Fruit fly (Drosophila melanogaster): Measurements from ENCODE around the gene TwdlH.

TwdlH gene

dm6 chr3R:26654594-26654993 lies 21.1 kb downstream of the TwdlH start (continued):
- no peak for TF ChIP-seq CG6791 (GFP tag; IDR thresholded peaks at IDR 0.05; ENCODE audit: partially characterized antibody)
- peak; percentile 56 for TF ChIP-seq CG10366 (GFP tag; IDR thresholded peaks at IDR 0.05)
- no peak; the same call in 1 of the 2 replicates for TF ChIP-seq Drgx (GFP tag; IDR thresholded peaks at IDR 0.05)
- peak; percentile 36; the same call in 1 of the 2 replicates for TF ChIP-seq Nf-YA (GFP tag; IDR thresholded peaks at IDR 0.05)
- TF ChIP-seq toy (GFP tag; IDR thresholded peaks at IDR 0.05): no peak
- TF ChIP-seq CG2202 (tag; optimal IDR thresholded peaks at IDR 0.05): no peak
- no peak for TF ChIP-seq CG30020 (tag; optimal IDR thresholded peaks at IDR 0.05)
- no peak for TF ChIP-seq gcm (GFP tag; optimal IDR thresholded peaks at IDR 0.05)
- peak; percentile 33 for TF ChIP-seq CHES-1-like (GFP tag; optimal IDR thresholded peaks at IDR 0.05)
- peak; percentile 70 for TF ChIP-seq Rfx (GFP tag; IDR thresholded peaks at IDR 0.05)
- no peak for TF ChIP-seq nom (GFP tag; optimal IDR thresholded peaks at IDR 0.05)
- TF ChIP-seq scrt (GFP tag; optimal IDR thresholded peaks at IDR 0.05): peak; percentile 46
- peak; percentile 36 for TF ChIP-seq CG10147 (GFP tag; optimal IDR thresholded peaks at IDR 0.05)
- TF ChIP-seq schlank (tag; optimal IDR thresholded peaks at IDR 0.05): no peak
- no peak for TF ChIP-seq CG6175 (GFP tag; IDR thresholded peaks at IDR 0.05)
- peak; percentile 71 for TF ChIP-seq Ptx1 (GFP tag; IDR thresholded peaks at IDR 0.05)
- TF ChIP-seq CG4854 (GFP tag; optimal IDR thresholded peaks at IDR 0.05): no peak
- 0 out of 2 replicates have a peak, but pooled peaks have one; percentile 14 for TF ChIP-seq onecut (GFP tag; IDR thresholded peaks at IDR 0.05)
- TF ChIP-seq ems (GFP tag; optimal IDR thresholded peaks at IDR 0.05): peak; percentile 50
- TF ChIP-seq CTCF (GFP tag; optimal IDR thresholded peaks at IDR 0.05): no peak
- no peak for TF ChIP-seq CG13894 (tag; optimal IDR thresholded peaks at IDR 0.05)
- peak; percentile 22; the same call in 1 of the 3 replicates for TF ChIP-seq ken (GFP tag; IDR thresholded peaks at IDR 0.05)
- no peak for TF ChIP-seq prd (optimal IDR thresholded peaks at IDR 0.05)
- peak; percentile 62; the same call in 2 of the 3 replicates for TF ChIP-seq prd (GFP tag; IDR thresholded peaks at IDR 0.05)
- no peak for TF ChIP-seq crol (GFP tag; IDR thresholded peaks at IDR 0.05)
- no peak for TF ChIP-seq usp (GFP tag; optimal IDR thresholded peaks at IDR 0.05)
- peak; percentile 38 for TF ChIP-seq slp2 (GFP tag; optimal IDR thresholded peaks at IDR 0.05)
- peak; percentile 61 for TF ChIP-seq slbo (GFP tag; IDR thresholded peaks at IDR 0.05)
- TF ChIP-seq CG1024 (GFP tag; IDR thresholded peaks at IDR 0.05): peak; percentile 23; the same call in 1 of the 2 replicates
- no peak for TF ChIP-seq CG33557 (GFP tag; optimal IDR thresholded peaks at IDR 0.05)
- TF ChIP-seq CG5245 (GFP tag; optimal IDR thresholded peaks at IDR 0.05): peak; percentile 30
- TF ChIP-seq Blimp-1 (GFP tag; optimal IDR thresholded peaks at IDR 0.05): no peak
- TF ChIP-seq CG4820 (GFP tag; optimal IDR thresholded peaks at IDR 0.05): peak; percentile 42
- TF ChIP-seq Dek (tag; optimal IDR thresholded peaks at IDR 0.05): no peak
- TF ChIP-seq Neu2 (GFP tag; optimal IDR thresholded peaks at IDR 0.05; ENCODE audit: borderline replicate concordance): no peak
- no peak for TF ChIP-seq GATAe (GFP tag; conservative IDR thresholded peaks at IDR 0.05)
- TF ChIP-seq Mes4 (GFP tag; optimal IDR thresholded peaks at IDR 0.05): peak; percentile 19
- TF ChIP-seq Scr (GFP tag; IDR thresholded peaks at IDR 0.05; ENCODE audit: partially characterized antibody): no peak
- TF ChIP-seq sim (GFP tag; IDR thresholded peaks at IDR 0.05): 0 out of 2 replicates have a peak, but pooled peaks have one; percentile 14
- no peak for TF ChIP-seq CG4328 (GFP tag; optimal IDR thresholded peaks at IDR 0.05)
- TF ChIP-seq CG31224 (GFP tag; IDR thresholded peaks at IDR 0.05): no peak
- peak; percentile 56 for TF ChIP-seq Hsf (GFP tag; optimal IDR thresholded peaks at IDR 0.05)
- no peak for TF ChIP-seq z (GFP tag; IDR thresholded peaks at IDR 0.05)
- TF ChIP-seq CG12744 (GFP tag; optimal IDR thresholded peaks at IDR 0.05): peak; percentile 23
- no peak for TF ChIP-seq CG10431 (GFP tag; optimal IDR thresholded peaks at IDR 0.05)
- peak; percentile 49 for TF ChIP-seq tin (GFP tag; optimal IDR thresholded peaks at IDR 0.05)
- TF ChIP-seq nmo (GFP tag; optimal IDR thresholded peaks at IDR 0.05): peak; percentile 32
- TF ChIP-seq CG13296 (GFP tag; optimal IDR thresholded peaks at IDR 0.05): no peak
- TF ChIP-seq NK7.1 (GFP tag; optimal IDR thresholded peaks at IDR 0.05): no peak
- TF ChIP-seq HLHmδ (GFP tag; optimal IDR thresholded peaks at IDR 0.05): no peak
- no peak for TF ChIP-seq CG7928 (GFP tag; optimal IDR thresholded peaks at IDR 0.05)
- TF ChIP-seq CG1233 (GFP tag; optimal IDR thresholded peaks at IDR 0.05): no peak

Measured in whole organism, embryonic.